Fruit fly (Drosophila melanogaster) whole organism, prepupa: ENCODE measurements around the gene Smu1.

ENCODE experiments used
- CG10669 ChIP-seq: fragments of 200-800 bp; sonication (Bioruptor generic); optimal IDR thresholded peaks from 3 replicates; lab custom pipeline; 2018; ENCODE audit warnings: missing biosample characterization, mild to moderate bottlenecking, missing genetic modification characterization, moderate library complexity
- CG11294 ChIP-seq: fragments of 200-800 bp; sonication (Bioruptor generic); IDR thresholded peaks from 2 replicates; pipeline ENCODE4 v1.3.6; 2022; ENCODE audit warnings: missing biosample characterization, missing genetic modification characterization
- CG3919 ChIP-seq: fragments of 200-800 bp; sonication (Bioruptor generic); optimal IDR thresholded peaks from 3 replicates; lab custom pipeline; 2016; ENCODE audit warnings: missing biosample characterization, missing genetic modification characterization
- CG8119 ChIP-seq: fragments of 200-800 bp; sonication (Bioruptor generic); IDR thresholded peaks from 3 replicates; pipeline ENCODE4 v1.3.6; 2022; ENCODE audit warnings: missing biosample characterization, missing genetic modification characterization
- CG8319 ChIP-seq: fragments of 200-800 bp; sonication (Bioruptor generic); optimal IDR thresholded peaks from 3 replicates; lab custom pipeline; 2016; ENCODE audit warnings: missing biosample characterization, missing genetic modification characterization
- CG9139 ChIP-seq: fragments of 200-800 bp; sonication (Bioruptor generic); optimal IDR thresholded peaks from 3 replicates; lab custom pipeline; 2017; ENCODE audit warnings: missing biosample characterization, mild to moderate bottlenecking, missing genetic modification characterization
- Eip78C ChIP-seq: fragments of 200-800 bp; sonication (Bioruptor generic); peaks from one replicate; lab custom pipeline; 2016; ENCODE audit warnings: missing biosample characterization, missing genetic modification characterization
- Hr4 ChIP-seq: fragments of 200-800 bp; sonication (Bioruptor generic); optimal IDR thresholded peaks from 3 replicates; lab custom pipeline; 2016; ENCODE audit warnings: missing biosample characterization, missing genetic modification characterization
- OdsH ChIP-seq: fragments of 200-800 bp; sonication (Bioruptor generic); optimal IDR thresholded peaks from 3 replicates; lab custom pipeline; 2016; ENCODE audit warnings: missing biosample characterization, missing genetic modification characterization
- Sox102F ChIP-seq: fragments of 200-800 bp; sonication (Bioruptor generic); optimal IDR thresholded peaks from 2 replicates; lab custom pipeline; 2016; ENCODE audit warnings: missing biosample characterization, mild to moderate bottlenecking, missing genetic modification characterization
- dsx ChIP-seq: fragments of 200-800 bp; optimal IDR thresholded peaks from 3 replicates; lab custom pipeline; 2019; ENCODE audit warnings: missing biosample characterization, mild to moderate bottlenecking, missing genetic modification characterization, moderate library complexity; ENCODE audit not compliant: poor library complexity, severe bottlenecking
- net ChIP-seq: fragments of 200-800 bp; sonication (Bioruptor generic); optimal IDR thresholded peaks from 3 replicates; lab custom pipeline; 2016; ENCODE audit warnings: missing biosample characterization, missing genetic modification characterization
- pdm3 ChIP-seq: fragments of 200-800 bp; sonication (Bioruptor generic); optimal IDR thresholded peaks from 3 replicates; lab custom pipeline; 2016; ENCODE audit warnings: missing biosample characterization, missing genetic modification characterization
- topi ChIP-seq: fragments of 200-800 bp; sonication (Bioruptor generic); optimal IDR thresholded peaks from 3 replicates; lab custom pipeline; 2016; ENCODE audit warnings: missing biosample characterization, missing genetic modification characterization

DNA sequence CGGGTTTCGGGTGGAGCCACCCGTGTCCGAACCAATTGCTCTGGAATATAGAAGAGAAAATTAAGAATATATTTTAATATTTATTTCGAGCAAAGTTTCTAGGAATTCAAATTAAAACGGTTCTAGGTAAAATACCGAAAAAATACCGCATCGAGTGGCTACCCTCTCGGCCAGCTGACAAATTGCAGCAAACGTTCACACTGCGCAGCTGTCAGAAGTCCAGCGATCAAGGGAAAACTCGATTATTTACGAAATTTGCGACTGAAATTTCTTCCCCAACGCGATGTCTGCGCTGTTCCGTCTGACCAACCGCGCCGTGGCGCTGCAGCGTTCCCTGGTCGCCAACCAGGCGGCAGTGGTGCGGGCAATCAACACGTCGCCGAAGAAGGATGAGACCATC lies 46.0 kb upstream of the Smu1 start, which contains the start of gene NP15.6:
- TF ChIP-seq CG10669 (GFP tag; lab: Kevin White, UChicago) (no peak), dsx (GFP tag; lab: Kevin White, UChicago) (no peak), Sox102F (GFP tag; lab: Kevin White, UChicago) (no peak), CG11294 (GFP tag; lab: Robert Waterston, UW) (no peak), CG8319 (GFP tag; lab: Kevin White, UChicago) (no peak), OdsH (GFP tag; lab: Kevin White, UChicago) (no peak), CG8119 (GFP tag; lab: Robert Waterston, UW) (no peak), topi (GFP tag; lab: Kevin White, UChicago) (no peak), CG3919 (GFP tag; lab: Kevin White, UChicago) (no peak), net (GFP tag; lab: Kevin White, UChicago) (no peak), CG9139 (no peak), Hr4 (GFP tag; lab: Kevin White, UChicago) (no peak), Eip78C (GFP tag; lab: Kevin White, UChicago) (no peak), pdm3 (GFP tag; lab: Kevin White, UChicago) (no peak)
